Fruit fly (Drosophila melanogaster) whole organism, embryonic: ENCODE results near the gene tau.

Source experiments
- CG10321 ChIP-seq: fragments of 200-800 bp; sonication (Bioruptor generic); IDR thresholded peaks from 2 replicates; pipeline ENCODE4 v1.3.6; 2022; ENCODE audit warnings: missing biosample characterization, missing genetic modification characterization
- CG10543 ChIP-seq: fragments of 200-800 bp; sonication (Bioruptor generic); optimal IDR thresholded peaks from 3 replicates; lab custom pipeline; 2017; ENCODE audit warnings: missing biosample characterization, mild to moderate bottlenecking, missing genetic modification characterization, moderate library complexity
- CG12391 ChIP-seq: fragments of 200-800 bp; sonication (Bioruptor generic); optimal IDR thresholded peaks from 3 replicates; lab custom pipeline; 2018; ENCODE audit warnings: missing biosample characterization, mild to moderate bottlenecking, missing genetic modification characterization, moderate library complexity
- CG18262 ChIP-seq: fragments of 200-800 bp; optimal IDR thresholded peaks from 3 replicates; lab custom pipeline; 2019; ENCODE audit warnings: missing biosample characterization, mild to moderate bottlenecking, missing genetic modification characterization, moderate library complexity
- CG2120 ChIP-seq: fragments of 200-800 bp; sonication (Bioruptor generic); optimal IDR thresholded peaks from 3 replicates; lab custom pipeline; 2016; ENCODE audit warnings: missing biosample characterization, missing genetic modification characterization
- CG30431 ChIP-seq: fragments of 200-800 bp; sonication (Bioruptor generic); optimal IDR thresholded peaks from 2 replicates; lab custom pipeline; 2017; ENCODE audit warnings: missing biosample characterization, missing genetic modification characterization
- CG31224 ChIP-seq: fragments of 200-800 bp; sonication (Bioruptor generic); IDR thresholded peaks from 2 replicates; pipeline ENCODE4 v1.3.6; 2022; ENCODE audit warnings: missing biosample characterization, missing genetic modification characterization
- CG31441 ChIP-seq: fragments of 200-800 bp; sonication (Bioruptor generic); IDR thresholded peaks from 2 replicates; pipeline ENCODE4 v1.3.6; 2022; ENCODE audit warnings: missing biosample characterization, missing genetic modification characterization
- CG3281 ChIP-seq: fragments of 200-800 bp; sonication (Bioruptor generic); optimal IDR thresholded peaks from 3 replicates; lab custom pipeline; 2017; ENCODE audit warnings: missing biosample characterization, mild to moderate bottlenecking, missing genetic modification characterization
- CG3407 ChIP-seq: fragments of 200-800 bp; sonication (Bioruptor generic); optimal IDR thresholded peaks from 2 replicates; lab custom pipeline; 2018; ENCODE audit warnings: missing biosample characterization, mild to moderate bottlenecking, missing genetic modification characterization
- CG3995 ChIP-seq: fragments of 200-800 bp; sonication (Bioruptor generic); optimal IDR thresholded peaks from 3 replicates; lab custom pipeline; 2016; ENCODE audit warnings: missing biosample characterization, missing genetic modification characterization
- CG5180 ChIP-seq: fragments of 200-800 bp; sonication (Bioruptor generic); optimal IDR thresholded peaks from 3 replicates; lab custom pipeline; 2017; ENCODE audit warnings: missing biosample characterization, missing genetic modification characterization, mild to moderate bottlenecking, moderate library complexity, missing genetic modification reagents
- CG6272 ChIP-seq: fragments of 200-800 bp; sonication (Bioruptor generic); IDR thresholded peaks from 2 replicates; pipeline ENCODE4 v1.3.6; 2022; ENCODE audit warnings: missing biosample characterization, missing genetic modification characterization
- CG6654 ChIP-seq: fragments of 200-800 bp; sonication (Bioruptor generic); optimal IDR thresholded peaks from 2 replicates; lab custom pipeline; 2017; ENCODE audit warnings: missing biosample characterization, mild to moderate bottlenecking, missing genetic modification characterization
- CG6765 ChIP-seq: fragments of 200-800 bp; sonication (Bioruptor generic); optimal IDR thresholded peaks from 3 replicates; lab custom pipeline; 2017; ENCODE audit warnings: missing biosample characterization, mild to moderate bottlenecking, missing genetic modification characterization
- CG8924 ChIP-seq: fragments of 200-800 bp; optimal IDR thresholded peaks from 3 replicates; lab custom pipeline; 2019; ENCODE audit warnings: missing biosample characterization, mild to moderate bottlenecking, missing genetic modification characterization, moderate library complexity
- CG9437 ChIP-seq: fragments of 200-800 bp; sonication (Bioruptor generic); optimal IDR thresholded peaks from 2 replicates; lab custom pipeline; 2018; ENCODE audit warnings: missing biosample characterization, mild to moderate bottlenecking, missing genetic modification characterization
- CG9876 ChIP-seq: fragments of 200-800 bp; sonication (Bioruptor generic); optimal IDR thresholded peaks from 2 replicates; lab custom pipeline; 2016; ENCODE audit warnings: missing biosample characterization, missing genetic modification characterization
- CoRest ChIP-seq: fragments of 200-800 bp; sonication (Bioruptor generic); optimal IDR thresholded peaks from 3 replicates; lab custom pipeline; 2018; ENCODE audit warnings: missing biosample characterization, mild to moderate bottlenecking, missing genetic modification characterization, moderate library complexity
- Dad ChIP-seq: fragments of 200-800 bp; sonication (Bioruptor generic); optimal IDR thresholded peaks from 3 replicates; lab custom pipeline; 2016; ENCODE audit warnings: missing biosample characterization, missing genetic modification characterization
- Doc2 ChIP-seq: fragments of 200-800 bp; sonication (Bioruptor generic); IDR thresholded peaks from 2 replicates; pipeline ENCODE4 v1.3.6; 2022; ENCODE audit warnings: missing biosample characterization, missing genetic modification characterization
- Eip74EF ChIP-seq, 2 experiments: fragments of 200-800 bp in 1 of 2; fragments of >200 bp in 1 of 2; sonication (Bioruptor generic) in 1 of 2; optimal IDR thresholded peaks; 2 replicates each; lab custom pipeline; 2017 to 2019; ENCODE audit warnings: missing biosample characterization in 2 of 2, missing genetic modification characterization in 2 of 2, mild to moderate bottlenecking in 1 of 2, moderate library complexity in 1 of 2
- Hr51 ChIP-seq, 2 experiments: fragments of 200-800 bp; sonication (Bioruptor generic); optimal IDR thresholded peaks; 2 replicates in 1 of 2; 3 replicates in 1 of 2; lab custom pipeline; 2016 to 2018; ENCODE audit warnings: missing biosample characterization in 2 of 2, missing genetic modification characterization in 2 of 2, mild to moderate bottlenecking in 1 of 2, moderate library complexity in 1 of 2
- Max ChIP-seq: fragments of 200-800 bp; sonication (Bioruptor generic); optimal IDR thresholded peaks from 2 replicates; lab custom pipeline; 2016; ENCODE audit warnings: missing biosample characterization, mild to moderate bottlenecking, missing genetic modification characterization
- Med ChIP-seq: fragments of 200-800 bp; sonication (Bioruptor generic); peaks from one replicate; lab custom pipeline; 2016; ENCODE audit warnings: missing biosample characterization, missing genetic modification characterization, mild to moderate bottlenecking, inconsistent platforms, moderate library complexity
- Meics ChIP-seq: fragments of 200-800 bp; sonication (Bioruptor generic); optimal IDR thresholded peaks from 2 replicates; lab custom pipeline; 2017; ENCODE audit warnings: missing biosample characterization, mild to moderate bottlenecking, missing genetic modification characterization
- Myb ChIP-seq: fragments of 200-800 bp; sonication (Bioruptor generic); optimal IDR thresholded peaks from 2 replicates; lab custom pipeline; 2016; ENCODE audit warnings: missing biosample characterization, missing genetic modification characterization
- Pdp1 ChIP-seq, 2 experiments: fragments of 200-800 bp; sonication (Bioruptor generic); optimal IDR thresholded peaks; 3 replicates each; lab custom pipeline; 2016; ENCODE audit warnings: missing biosample characterization in 2 of 2, missing genetic modification characterization in 2 of 2, mild to moderate bottlenecking in 1 of 2, moderate library complexity in 1 of 2
- Sox100B ChIP-seq: fragments of 200-800 bp; sonication (Bioruptor generic); optimal IDR thresholded peaks from 3 replicates; lab custom pipeline; 2018; ENCODE audit warnings: missing biosample characterization, mild to moderate bottlenecking, missing genetic modification characterization
- dati ChIP-seq: fragments of 200-800 bp; sonication (Bioruptor generic); IDR thresholded peaks from 2 replicates; pipeline ENCODE4 v1.3.6; 2022; ENCODE audit warnings: missing biosample characterization, missing genetic modification characterization
- dmrt99B ChIP-seq: fragments of 200-800 bp; sonication (Bioruptor generic); optimal IDR thresholded peaks from 2 replicates; lab custom pipeline; 2018; ENCODE audit warnings: missing biosample characterization, mild to moderate bottlenecking, missing genetic modification characterization, moderate library complexity
- dysf ChIP-seq: fragments of 200-800 bp; sonication (Bioruptor generic); IDR thresholded peaks from 3 replicates; pipeline ENCODE4 v1.3.6; 2022; ENCODE audit warnings: missing biosample characterization, missing genetic modification characterization
- gem ChIP-seq: fragments of 200-800 bp; sonication (Bioruptor generic); optimal IDR thresholded peaks from 2 replicates; lab custom pipeline; 2019; ENCODE audit warnings: missing biosample characterization, mild to moderate bottlenecking, missing genetic modification characterization, moderate library complexity
- grau ChIP-seq: fragments of 200-800 bp; optimal IDR thresholded peaks from 3 replicates; lab custom pipeline; 2019; ENCODE audit warnings: missing biosample characterization, mild to moderate bottlenecking, missing genetic modification characterization, moderate library complexity
- inv ChIP-seq: fragments of 200-800 bp; sonication (Bioruptor generic); IDR thresholded peaks from 2 replicates; pipeline ENCODE4 v1.3.6; 2022; ENCODE audit warnings: missing biosample characterization, missing genetic modification characterization; ENCODE audit not compliant: partially characterized antibody
- lab ChIP-seq: fragments of 200-800 bp; sonication (Bioruptor generic); optimal IDR thresholded peaks from 3 replicates; lab custom pipeline; 2017; ENCODE audit warnings: missing biosample characterization, missing genetic modification characterization, mild to moderate bottlenecking, moderate library complexity, missing genetic modification reagents
- lola ChIP-seq, 3 experiments: fragments of >200 bp in 2 of 3; fragments of 200-800 bp in 1 of 3; sonication (Bioruptor generic) in 1 of 3; optimal IDR thresholded peaks; 2 replicates each; lab custom pipeline; 2017 to 2019; ENCODE audit warnings: missing biosample characterization in 3 of 3, missing genetic modification characterization in 3 of 3, mild to moderate bottlenecking in 1 of 3, moderate library complexity in 1 of 3
- pan ChIP-seq, 4 experiments: fragments of >200 bp in 3 of 4; fragments of 200-800 bp in 1 of 4; sonication (Bioruptor generic) in 1 of 4; optimal IDR thresholded peaks in 3 of 4; IDR thresholded peaks in 1 of 4; 2 replicates each; pipeline versions ENCODE4 v1.3.6 to Lab custom; 2017 to 2022; ENCODE audit warnings: missing biosample characterization in 2 of 4, missing genetic modification characterization in 2 of 4, mixed read lengths in 1 of 4
- phol ChIP-seq: fragments of 200-800 bp; sonication (Bioruptor generic); optimal IDR thresholded peaks from 3 replicates; lab custom pipeline; 2018; ENCODE audit warnings: missing biosample characterization, mild to moderate bottlenecking, missing genetic modification characterization, moderate library complexity
- salm ChIP-seq: fragments of 200-800 bp; sonication (Bioruptor generic); optimal IDR thresholded peaks from 2 replicates; lab custom pipeline; 2018; ENCODE audit warnings: missing biosample characterization, mild to moderate bottlenecking, missing genetic modification characterization
- slou ChIP-seq: fragments of 200-800 bp; sonication (Bioruptor generic); optimal IDR thresholded peaks from 3 replicates; lab custom pipeline; 2016; ENCODE audit warnings: missing biosample characterization, missing genetic modification characterization
- unpg ChIP-seq: fragments of 200-800 bp; sonication (Bioruptor generic); optimal IDR thresholded peaks from 3 replicates; lab custom pipeline; 2018; ENCODE audit warnings: missing biosample characterization, mild to moderate bottlenecking, missing genetic modification characterization, moderate library complexity
- vvl ChIP-seq: fragments of 200-800 bp; sonication (Bioruptor generic); IDR thresholded peaks from 2 replicates; pipeline ENCODE4 v1.3.6; 2022; ENCODE audit warnings: missing biosample characterization, missing genetic modification characterization
- zen ChIP-seq: fragments of 200-800 bp; sonication (Bioruptor generic); optimal IDR thresholded peaks from 3 replicates; lab custom pipeline; 2018; ENCODE audit warnings: missing biosample characterization, mild to moderate bottlenecking, missing genetic modification characterization, moderate library complexity
- zf30C ChIP-seq: fragments of 200-800 bp; sonication (Bioruptor generic); optimal IDR thresholded peaks from 3 replicates; lab custom pipeline; 2018; ENCODE audit warnings: missing biosample characterization, mild to moderate bottlenecking, missing genetic modification characterization
- zfh1 ChIP-seq: fragments of 200-800 bp; sonication (Bioruptor generic); IDR thresholded peaks from 3 replicates; pipeline ENCODE4 v1.3.6; 2022; ENCODE audit warnings: missing biosample characterization, missing genetic modification characterization
- zfh2 ChIP-seq: fragments of 200-800 bp; sonication (Bioruptor generic); optimal IDR thresholded peaks from 2 replicates; lab custom pipeline; 2016; ENCODE audit warnings: missing biosample characterization, missing genetic modification characterization

The tau gene

DNA sequence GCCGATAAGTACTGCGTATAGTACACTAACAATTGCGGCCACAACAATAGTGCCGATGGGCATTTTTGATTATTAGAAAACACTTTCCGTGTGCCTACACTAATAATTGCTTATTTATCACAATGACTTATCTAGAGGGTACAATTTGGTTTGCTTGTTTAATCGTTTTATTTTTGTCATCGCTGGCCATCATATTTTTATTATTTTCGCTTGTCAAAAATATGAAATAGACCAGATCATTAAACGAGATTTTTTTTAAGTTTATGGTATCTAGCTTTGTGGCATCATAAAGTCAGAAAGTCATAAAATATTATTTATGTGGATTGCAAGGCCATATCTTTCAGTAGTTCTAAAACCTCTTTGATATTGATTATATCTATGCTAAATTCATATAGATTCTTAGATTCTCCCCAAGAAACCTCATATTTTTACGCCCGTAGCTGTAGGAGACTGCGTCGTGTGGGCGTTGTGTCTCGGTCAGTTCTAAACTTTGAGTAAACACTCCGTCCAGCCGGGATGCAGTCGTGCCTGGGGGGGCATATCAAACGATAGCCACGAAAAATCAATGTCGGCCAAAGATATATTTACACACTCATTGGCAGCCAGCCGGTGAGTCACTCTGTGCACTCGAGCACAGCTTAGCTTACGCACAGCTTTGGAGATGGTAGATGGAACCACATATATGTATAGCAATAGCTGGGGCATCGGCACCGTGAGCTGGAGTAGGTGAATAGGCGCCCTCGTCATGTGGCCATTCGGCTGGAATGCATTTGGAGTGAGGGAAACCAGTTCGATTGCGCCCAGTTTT is 52.0 kb downstream of the tau start (continued):
- TF ChIP-seq gem (tag; lab: Kevin White, UChicago) = peak; percentile 58
- TF ChIP-seq CG6654 (GFP tag; lab: Kevin White, UChicago) = peak; percentile 12
- peak; percentile 16; the same call in 1 of the 2 replicates for TF ChIP-seq dati (GFP tag; lab: Robert Waterston, UW)
- peak; percentile 4 for TF ChIP-seq CG6765 (GFP tag; lab: Kevin White, UChicago)
- TF ChIP-seq Dad (GFP tag; lab: Kevin White, UChicago) = peak; percentile 2
- peak; percentile 60 for TF ChIP-seq CG18262 (tag; lab: Kevin White, UChicago)
- TF ChIP-seq Eip74EF (GFP tag; optimal IDR thresholded peaks at IDR 0.05; lab: Kevin White, UChicago) = peak in 1 of 2 experiments; percentile 43
- no peak for TF ChIP-seq CG10321 (GFP tag; lab: Robert Waterston, UW)
- peak; percentile 18 for TF ChIP-seq CG8924 (tag; lab: Kevin White, UChicago)
- peak; percentile 1 for TF ChIP-seq CG3281 (GFP tag; lab: Kevin White, UChicago)
- no peak for TF ChIP-seq CG9876 (GFP tag; lab: Kevin White, UChicago)
- TF ChIP-seq Sox100B (GFP tag; lab: Kevin White, UChicago) = no peak
- TF ChIP-seq unpg (GFP tag; lab: Kevin White, UChicago) = peak; percentile 56
- TF ChIP-seq vvl (GFP tag; lab: Robert Waterston, UW) = peak; percentile 50
- TF ChIP-seq CG10543 (GFP tag; lab: Kevin White, UChicago) = no peak
- TF ChIP-seq Max = no peak
- TF ChIP-seq Doc2 (GFP tag; lab: Robert Waterston, UW) = no peak
- TF ChIP-seq pan (optimal IDR thresholded peaks at IDR 0.05; lab: Kevin White, UChicago) = no peak
- TF ChIP-seq pan (GFP tag; optimal IDR thresholded peaks at IDR 0.05 in 1 of 2, IDR thresholded peaks at IDR 0.05 in 1 of 2) = peak in 1 of 2 experiments; percentile 25
- peak in 1 of 2 experiments; percentile 19 for TF ChIP-seq Hr51 (GFP tag; optimal IDR thresholded peaks at IDR 0.05; lab: Kevin White, UChicago)
- TF ChIP-seq Meics (GFP tag; lab: Kevin White, UChicago) = peak; percentile 53
- peak; percentile 32 for TF ChIP-seq CG12391 (tag; lab: Kevin White, UChicago)
- TF ChIP-seq inv = no peak
- TF ChIP-seq CG31441 (GFP tag; lab: Robert Waterston, UW) = peak; percentile 69
- TF ChIP-seq CG30431 (GFP tag; lab: Kevin White, UChicago) = peak; percentile 9
- TF ChIP-seq CG5180 (GFP tag; lab: Kevin White, UChicago) = no peak
- TF ChIP-seq CoRest (tag; lab: Kevin White, UChicago) = peak; percentile 43
- peak; percentile 41 for TF ChIP-seq grau (tag; lab: Kevin White, UChicago)
- no peak for TF ChIP-seq CG3407
- TF ChIP-seq salm (tag; lab: Kevin White, UChicago) = no peak
- peak; percentile 86 for TF ChIP-seq Med (GFP tag; lab: Kevin White, UChicago)
- no peak for TF ChIP-seq zf30C (GFP tag; lab: Kevin White, UChicago)
- peak; percentile 49; the same call in 1 of the 3 replicates for TF ChIP-seq dysf
- peak; percentile 49 for TF ChIP-seq dmrt99B (tag; lab: Kevin White, UChicago)
- no peak for TF ChIP-seq CG6272 (GFP tag; lab: Robert Waterston, UW)
- TF ChIP-seq Myb (GFP tag; lab: Kevin White, UChicago) = peak; percentile 15
- peak; percentile 31 for TF ChIP-seq lab (GFP tag; lab: Kevin White, UChicago)
- TF ChIP-seq lola (GFP tag; optimal IDR thresholded peaks at IDR 0.05; lab: Kevin White, UChicago) = peak in 1 of 3 experiments; percentile 21
- peak; percentile 15 for TF ChIP-seq zfh2 (GFP tag; lab: Kevin White, UChicago)
- peak; percentile 38 for TF ChIP-seq CG9437 (GFP tag; lab: Kevin White, UChicago)
- TF ChIP-seq Pdp1 (GFP tag; optimal IDR thresholded peaks at IDR 0.05; lab: Kevin White, UChicago) = no peak
- TF ChIP-seq zen (tag; lab: Kevin White, UChicago) = no peak
- TF ChIP-seq CG2120 (GFP tag; lab: Kevin White, UChicago) = peak; percentile 57
- peak; percentile 42 for TF ChIP-seq phol
- TF ChIP-seq CG31224 (GFP tag; lab: Robert Waterston, UW) = no peak
- TF ChIP-seq zfh1 (GFP tag; lab: Robert Waterston, UW) = 0 out of 3 replicates have a peak, but pooled peaks have one; percentile 22
- no peak for TF ChIP-seq CG3995
- TF ChIP-seq slou = peak; percentile 11
